Fruit fly (Drosophila melanogaster): ENCODE results near the gene lft.

lft gene

DNA sequence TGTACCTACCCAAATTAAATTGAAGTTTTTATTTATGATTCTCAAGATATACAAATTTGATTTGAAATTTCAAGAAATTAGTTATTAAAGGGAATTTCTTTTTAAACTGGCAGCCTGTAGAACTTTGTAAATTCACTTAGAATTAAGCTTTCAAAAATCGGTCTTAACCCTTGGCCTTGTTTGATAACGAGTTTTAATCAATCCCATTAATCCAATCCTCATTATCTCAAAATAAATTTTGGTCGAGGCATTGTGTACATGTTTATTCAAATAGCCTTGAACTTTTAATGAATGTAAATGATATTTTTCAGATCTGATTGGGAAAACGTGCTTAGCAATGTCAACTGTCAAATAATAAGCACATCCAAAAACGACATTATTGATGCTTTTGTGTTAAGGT is 24.4 kb upstream of the lft start:
- TF ChIP-seq svp (GFP tag) (peak; percentile 71), Eip78C (GFP tag) (peak; percentile 24), lz (GFP tag; optimal IDR thresholded peaks at IDR 0.05) (no peak)

DNA sequence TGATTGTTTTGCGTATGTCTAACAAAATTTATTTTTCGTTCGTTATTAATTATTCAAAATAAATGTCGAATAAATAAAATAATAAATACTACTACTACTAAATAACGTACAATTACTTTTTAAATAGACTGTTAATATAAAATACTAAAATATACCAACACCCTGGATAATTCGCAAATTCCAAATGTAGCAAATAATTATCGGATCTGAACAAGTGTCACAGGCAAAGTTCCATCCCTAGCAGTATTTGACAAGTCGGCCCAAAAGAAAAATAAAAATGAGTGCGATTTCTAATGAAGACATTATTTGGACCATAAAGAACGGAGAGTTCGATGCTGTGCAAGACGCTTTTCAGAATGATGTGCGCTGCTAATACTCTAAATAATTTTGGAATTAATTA is 22.9 kb upstream of the lft start, which contains the start of gene CG31715:
Gene CG31715, plus strand, starts transcription at position 212 of the 400 bp plus-strand sequence.
- TF ChIP-seq Eip93F (GFP tag; optimal IDR thresholded peaks at IDR 0.05) (peak; percentile 17), CG6854 (GFP tag; optimal IDR thresholded peaks at IDR 0.05) (no peak), Hr4 (GFP tag; optimal IDR thresholded peaks at IDR 0.05) (peak; percentile 16), CG6163 (GFP tag; IDR thresholded peaks at IDR 0.05) (no peak), Met (GFP tag; optimal IDR thresholded peaks at IDR 0.05) (peak; percentile 13), CG3919 (GFP tag; optimal IDR thresholded peaks at IDR 0.05) (no peak), CG11294 (GFP tag; IDR thresholded peaks at IDR 0.05) (no peak), CG15336 (GFP tag; IDR thresholded peaks at IDR 0.05) (no peak; the same call in 1 of the 2 replicates), achi (GFP tag; optimal IDR thresholded peaks at IDR 0.05) (peak; percentile 95), CG8632 (GFP tag; optimal IDR thresholded peaks at IDR 0.05) (peak; percentile 25), CG10631 (GFP tag; optimal IDR thresholded peaks at IDR 0.05) (peak; percentile 10), acj6 (GFP tag; optimal IDR thresholded peaks at IDR 0.05) (peak; percentile 3), eg (GFP tag; IDR thresholded peaks at IDR 0.05) (no peak), Sox102F (GFP tag; optimal IDR thresholded peaks at IDR 0.05) (peak; percentile 50), fkh (GFP tag; optimal IDR thresholded peaks at IDR 0.05) (no peak), dsx (GFP tag; optimal IDR thresholded peaks at IDR 0.05; ENCODE audit: poor library complexity, severe bottlenecking) (peak; percentile 27), CG6808 (GFP tag; optimal IDR thresholded peaks at IDR 0.05) (no peak), pdm3 (GFP tag; optimal IDR thresholded peaks at IDR 0.05) (peak; percentile 23), fd59A (GFP tag; optimal IDR thresholded peaks at IDR 0.05) (no peak), svp (GFP tag) (peak; percentile 58), CG1621 (tag; optimal IDR thresholded peaks at IDR 0.05) (no peak), Sox14 (GFP tag; optimal IDR thresholded peaks at IDR 0.05) (peak; percentile 3), spab (GFP tag; optimal IDR thresholded peaks at IDR 0.05) (no peak), esn (GFP tag; optimal IDR thresholded peaks at IDR 0.05) (peak; percentile 29), vri (GFP tag; optimal IDR thresholded peaks at IDR 0.05) (peak; percentile 35), Ets96B (tag; optimal IDR thresholded peaks at IDR 0.05) (peak; percentile 26), Eip75B (GFP tag; optimal IDR thresholded peaks at IDR 0.05) (peak; percentile 38)

DNA sequence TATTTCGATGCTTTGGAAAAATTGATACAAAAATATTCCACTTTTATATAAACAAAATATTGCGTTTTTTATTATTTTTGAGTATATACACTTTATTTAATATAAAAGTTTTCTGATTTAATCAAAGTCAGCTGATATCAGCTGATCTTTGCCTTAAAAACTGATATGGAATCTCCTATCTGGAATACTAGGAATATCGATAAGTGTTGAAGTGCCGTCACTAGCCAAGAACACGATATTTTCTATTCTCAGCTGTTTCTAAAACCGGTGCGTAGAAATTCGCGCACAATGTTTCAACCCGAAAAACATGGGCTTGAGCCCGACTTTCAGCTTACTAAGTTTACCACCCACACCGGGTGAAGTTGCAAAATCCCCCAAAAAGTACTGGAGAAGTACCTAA is 21.8 kb upstream of the lft start, which contains the start of gene Sps2:
Gene Sps2, plus strand, starts transcription at position 124 of the 400 bp plus-strand sequence.
- TF ChIP-seq CG11762 (GFP tag; optimal IDR thresholded peaks at IDR 0.05; ENCODE audit: insufficient read depth), result no peak
- no peak for TF ChIP-seq dac (GFP tag; optimal IDR thresholded peaks at IDR 0.05)
- TF ChIP-seq Gug (GFP tag; IDR thresholded peaks at IDR 0.05), result no peak
- no peak for TF ChIP-seq Sox15 (GFP tag; optimal IDR thresholded peaks at IDR 0.05)
- TF ChIP-seq fd59A (GFP tag; optimal IDR thresholded peaks at IDR 0.05), result no peak
- TF ChIP-seq esn (GFP tag; optimal IDR thresholded peaks at IDR 0.05), result no peak
- TF ChIP-seq OdsH (GFP tag; optimal IDR thresholded peaks at IDR 0.05), result no peak
- no peak for TF ChIP-seq CG11294 (GFP tag; IDR thresholded peaks at IDR 0.05)
- TF ChIP-seq svp (GFP tag), result no peak
- no peak for TF ChIP-seq Ets21C (GFP tag; optimal IDR thresholded peaks at IDR 0.05)
- TF ChIP-seq Eip75B (GFP tag; optimal IDR thresholded peaks at IDR 0.05), result no peak
- no peak for TF ChIP-seq pdm3 (GFP tag; optimal IDR thresholded peaks at IDR 0.05)

DNA sequence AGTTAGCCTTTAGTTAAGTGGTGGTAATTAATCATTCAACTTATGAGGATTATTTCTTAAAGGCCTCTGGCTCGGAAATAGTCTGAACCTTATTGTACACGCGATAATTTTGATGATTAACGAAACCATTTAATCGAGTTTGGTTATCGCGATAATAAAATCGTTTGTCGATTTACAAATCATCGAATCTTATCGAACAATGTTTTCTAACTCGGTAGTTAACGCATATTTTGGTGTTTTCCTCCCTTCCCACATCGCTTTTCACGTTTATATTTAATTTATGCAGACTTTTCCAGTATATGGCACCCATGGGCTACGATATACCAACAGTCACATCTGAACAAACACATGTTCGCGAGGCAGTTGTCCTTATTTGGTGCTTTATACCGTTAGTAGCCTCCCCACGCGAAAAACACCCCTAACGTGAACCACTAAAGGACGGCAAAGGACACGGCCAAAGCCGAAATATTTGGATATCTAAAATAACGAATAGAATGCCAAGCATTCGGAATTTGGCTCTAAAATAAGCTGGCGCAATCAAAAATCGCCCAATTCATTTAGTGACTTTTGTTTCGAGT is 20.2 kb upstream of the lft start, which contains the start of gene Frmd5:
Gene Frmd5, plus strand, starts transcription at position 414 of the 578 bp plus-strand sequence.
- no peak for TF ChIP-seq CG6276 (GFP tag; optimal IDR thresholded peaks at IDR 0.05)
- no peak for TF ChIP-seq Sox15 (GFP tag; optimal IDR thresholded peaks at IDR 0.05)
- TF ChIP-seq CG3032 (tag; optimal IDR thresholded peaks at IDR 0.05), result no peak
- TF ChIP-seq CG9139 (GFP tag; optimal IDR thresholded peaks at IDR 0.05), result no peak
- TF ChIP-seq Sox14 (GFP tag; optimal IDR thresholded peaks at IDR 0.05), result no peak
- no peak for TF ChIP-seq Sox102F (GFP tag; optimal IDR thresholded peaks at IDR 0.05)
- no peak for TF ChIP-seq CG4318 (GFP tag; optimal IDR thresholded peaks at IDR 0.05)
- no peak for TF ChIP-seq Smox (GFP tag; optimal IDR thresholded peaks at IDR 0.05)
- no peak for TF ChIP-seq CG11294 (GFP tag; IDR thresholded peaks at IDR 0.05)
- no peak for TF ChIP-seq CG6792 (GFP tag; optimal IDR thresholded peaks at IDR 0.05)
- no peak for TF ChIP-seq CG32006 (GFP tag; optimal IDR thresholded peaks at IDR 0.05)
- TF ChIP-seq CG15336 (GFP tag; IDR thresholded peaks at IDR 0.05), result no peak
- no peak for TF ChIP-seq dsx (GFP tag; optimal IDR thresholded peaks at IDR 0.05; ENCODE audit: poor library complexity, severe bottlenecking)
- TF ChIP-seq CG31627 (GFP tag; optimal IDR thresholded peaks at IDR 0.05), result no peak

All from whole organism, prepupa.